Fruit fly (Drosophila melanogaster) whole organism: ENCODE measurements around the gene CG17124.

Experiments
- psq ChIP-seq: fragments of >200 bp; optimal IDR thresholded peaks from 2 replicates; lab custom pipeline; 2017
- usp ChIP-seq: fragments of >200 bp; optimal IDR thresholded peaks from 2 replicates; lab custom pipeline; 2017; ENCODE audit warnings: missing biosample characterization, missing genetic modification characterization, mixed read lengths

dm6 chr2L:10721535-10721934 is 34.6 kb downstream of the CG17124 start:
- TF ChIP-seq usp (GFP tag; lab: Kevin White, UChicago) (no peak), psq (no peak)
